Fruit fly (Drosophila melanogaster) whole organism, adult: ENCODE results near the gene RpS30.

ENCODE experiments used
- CG11617 ChIP-seq: fragments of 200-800 bp; sonication (Bioruptor generic); optimal IDR thresholded peaks from 2 replicates; lab custom pipeline; 2017; ENCODE audit warnings: mild to moderate bottlenecking, missing biosample characterization, missing genetic modification reagents, missing genetic modification characterization
- CG12768 ChIP-seq: fragments of 200-800 bp; sonication (Bioruptor generic); optimal IDR thresholded peaks from 2 replicates; lab custom pipeline; 2017; ENCODE audit warnings: missing biosample characterization, missing genetic modification characterization, mild to moderate bottlenecking, moderate library complexity, missing genetic modification reagents
- CG14711 ChIP-seq: fragments of 200-800 bp; sonication (Bioruptor generic); optimal IDR thresholded peaks from 2 replicates; lab custom pipeline; 2018; ENCODE audit warnings: missing biosample characterization, mild to moderate bottlenecking, missing genetic modification characterization, moderate library complexity
- CG1620 ChIP-seq: fragments of 200-800 bp; sonication (Bioruptor generic); optimal IDR thresholded peaks from 2 replicates; lab custom pipeline; 2016; ENCODE audit warnings: missing biosample characterization, missing genetic modification characterization
- CG33017 ChIP-seq: fragments of 200-800 bp; sonication (Bioruptor generic); optimal IDR thresholded peaks from 2 replicates; lab custom pipeline; 2018; ENCODE audit warnings: missing biosample characterization, mild to moderate bottlenecking, missing genetic modification characterization, moderate library complexity
- CG5204 ChIP-seq: fragments of 200-800 bp; sonication (Bioruptor generic); optimal IDR thresholded peaks from 2 replicates; lab custom pipeline; 2016; ENCODE audit warnings: missing biosample characterization, missing genetic modification characterization
- CG7045 ChIP-seq: fragments of 200-800 bp; sonication (Bioruptor generic); optimal IDR thresholded peaks from 2 replicates; lab custom pipeline; 2017; ENCODE audit warnings: missing biosample characterization, mild to moderate bottlenecking, missing genetic modification characterization
- CG7101 ChIP-seq: fragments of 200-800 bp; sonication (Bioruptor generic); optimal IDR thresholded peaks from 2 replicates; lab custom pipeline; 2018; ENCODE audit warnings: missing biosample characterization, mild to moderate bottlenecking, missing genetic modification characterization, moderate library complexity
- Clk ChIP-seq: fragments of 200-800 bp; sonication (Bioruptor generic); optimal IDR thresholded peaks from 2 replicates; lab custom pipeline; 2017; ENCODE audit warnings: missing biosample characterization, missing genetic modification characterization
- Crg-1 ChIP-seq: fragments of 200-800 bp; sonication (Bioruptor generic); optimal IDR thresholded peaks from 2 replicates; lab custom pipeline; 2016; ENCODE audit warnings: missing biosample characterization, missing genetic modification characterization
- Hr96 ChIP-seq: fragments of 200-800 bp; sonication (Bioruptor generic); optimal IDR thresholded peaks from 2 replicates; lab custom pipeline; 2016; ENCODE audit warnings: missing biosample characterization, missing genetic modification characterization
- Mnt ChIP-seq: fragments of 200-800 bp; sonication (Bioruptor generic); optimal IDR thresholded peaks from 2 replicates; lab custom pipeline; 2016; ENCODE audit warnings: missing biosample characterization, mild to moderate bottlenecking, missing genetic modification characterization
- bab1 ChIP-seq: fragments of 200-800 bp; sonication (Bioruptor generic); optimal IDR thresholded peaks from 3 replicates; lab custom pipeline; 2019; ENCODE audit warnings: missing biosample characterization, mild to moderate bottlenecking, missing genetic modification characterization, moderate library complexity
- cic ChIP-seq: fragments of 200-800 bp; sonication (Bioruptor generic); optimal IDR thresholded peaks from 2 replicates; lab custom pipeline; 2017; ENCODE audit warnings: missing biosample characterization, mild to moderate bottlenecking, missing genetic modification characterization, moderate library complexity
- cnc ChIP-seq, 2 experiments: fragments of >200 bp; optimal IDR thresholded peaks; 2 replicates each; lab custom pipeline; 2017
- kay ChIP-seq: fragments of 200-800 bp; sonication (Bioruptor generic); peaks from one replicate; lab custom pipeline; 2016; ENCODE audit warnings: missing biosample characterization, missing genetic modification characterization, borderline replicate concordance
- ovo ChIP-seq: fragments of 200-800 bp; sonication (Bioruptor generic); optimal IDR thresholded peaks from 2 replicates; lab custom pipeline; 2016; ENCODE audit warnings: missing biosample characterization, missing genetic modification characterization
- pad ChIP-seq: fragments of 200-800 bp; sonication (Bioruptor generic); optimal IDR thresholded peaks from 3 replicates; lab custom pipeline; 2017; ENCODE audit warnings: missing biosample characterization, missing genetic modification characterization, mild to moderate bottlenecking, moderate library complexity, missing genetic modification reagents
- tj ChIP-seq: fragments of 200-800 bp; sonication (Bioruptor generic); optimal IDR thresholded peaks from 3 replicates; lab custom pipeline; 2017; ENCODE audit warnings: missing biosample characterization, mild to moderate bottlenecking, missing genetic modification characterization, moderate library complexity
- toe ChIP-seq: fragments of 200-800 bp; sonication (Bioruptor generic); optimal IDR thresholded peaks from 2 replicates; lab custom pipeline; 2016; ENCODE audit warnings: missing biosample characterization, missing genetic modification characterization

The RpS30 gene

dm6 chr3R:20823704-20824454 is 26.4 kb upstream of the RpS30 start, which contains the start of gene CG17272:
CG17272 (minus strand) TSS chr3R:20824239.
- peak; percentile 27 for TF ChIP-seq Mnt
- TF ChIP-seq CG1620 (GFP tag; lab: Kevin White, UChicago): no peak
- peak; percentile 1 for TF ChIP-seq CG33017

- TF ChIP-seq ovo (GFP tag; lab: Kevin White, UChicago): no peak
- peak in 1 of 2 experiments; percentile 23 for TF ChIP-seq cnc (optimal IDR thresholded peaks at IDR 0.05; lab: Kevin White, UChicago)
- no peak for TF ChIP-seq CG7101 (tag; lab: Kevin White, UChicago)
- TF ChIP-seq Crg-1 (GFP tag; lab: Kevin White, UChicago): no peak
- TF ChIP-seq cic (GFP tag; lab: Kevin White, UChicago): peak; percentile 35
- no peak for TF ChIP-seq tj (GFP tag; lab: Kevin White, UChicago)
- TF ChIP-seq CG11617 (GFP tag; lab: Kevin White, UChicago): no peak
- no peak for TF ChIP-seq bab1 (GFP tag; lab: Kevin White, UChicago)
- TF ChIP-seq CG33017: no peak
- no peak for TF ChIP-seq kay (GFP tag; lab: Kevin White, UChicago)
- TF ChIP-seq CG1620 (GFP tag; lab: Kevin White, UChicago): no peak
- TF ChIP-seq CG5204 (GFP tag; lab: Kevin White, UChicago): no peak
- TF ChIP-seq CG14711 (tag; lab: Kevin White, UChicago): no peak
- TF ChIP-seq CG12768 (GFP tag; lab: Kevin White, UChicago): peak; percentile 32
- TF ChIP-seq Clk (GFP tag; lab: Kevin White, UChicago): no peak
- peak; percentile 2 for TF ChIP-seq CG7045 (GFP tag; lab: Kevin White, UChicago)
- no peak for TF ChIP-seq pad
- no peak for TF ChIP-seq toe
- no peak for TF ChIP-seq Hr96 (GFP tag; lab: Kevin White, UChicago)
Observed at dm6 chr3R:20826929-20827328, 23.4 kb upstream of the RpS30 start.

dm6 chr3R:20828520-20829415 is 21.5 kb upstream of the RpS30 start:
- TF ChIP-seq CG12768 (GFP tag; lab: Kevin White, UChicago) (no peak), Mnt (peak; percentile 14), cic (GFP tag; lab: Kevin White, UChicago) (peak; percentile 39), CG33017 (no peak), tj (GFP tag; lab: Kevin White, UChicago) (peak; percentile 94), Crg-1 (GFP tag; lab: Kevin White, UChicago) (peak; percentile 45)

dm6 chr3R:20829416-20830131 is 20.7 kb upstream of the RpS30 start:
- TF ChIP-seq CG33017: no peak
- peak; percentile 54 for TF ChIP-seq cic (GFP tag; lab: Kevin White, UChicago)
- TF ChIP-seq Mnt: peak; percentile 98
- TF ChIP-seq CG5204 (GFP tag; lab: Kevin White, UChicago): no peak
- TF ChIP-seq tj (GFP tag; lab: Kevin White, UChicago): peak; percentile 89
- TF ChIP-seq Crg-1 (GFP tag; lab: Kevin White, UChicago): no peak
- no peak for TF ChIP-seq CG1620 (GFP tag; lab: Kevin White, UChicago)
- peak; percentile 3 for TF ChIP-seq CG12768 (GFP tag; lab: Kevin White, UChicago)
- peak; percentile 8 for TF ChIP-seq Clk (GFP tag; lab: Kevin White, UChicago)
- no peak for TF ChIP-seq CG7101 (tag; lab: Kevin White, UChicago)
- no peak for TF ChIP-seq cnc (optimal IDR thresholded peaks at IDR 0.05; lab: Kevin White, UChicago)
- no peak for TF ChIP-seq ovo (GFP tag; lab: Kevin White, UChicago)
- no peak for TF ChIP-seq pad
- TF ChIP-seq kay (GFP tag; lab: Kevin White, UChicago): peak; percentile 35
- peak; percentile 11 for TF ChIP-seq CG7045 (GFP tag; lab: Kevin White, UChicago)
- TF ChIP-seq bab1 (GFP tag; lab: Kevin White, UChicago): no peak
- no peak for TF ChIP-seq toe
- TF ChIP-seq CG11617 (GFP tag; lab: Kevin White, UChicago): peak; percentile 30
- no peak for TF ChIP-seq CG14711 (tag; lab: Kevin White, UChicago)
- no peak for TF ChIP-seq Hr96 (GFP tag; lab: Kevin White, UChicago)

- peak; percentile 40 for TF ChIP-seq CG7101 (tag; lab: Kevin White, UChicago)
- no peak for TF ChIP-seq Clk (GFP tag; lab: Kevin White, UChicago)
- peak; percentile 40 for TF ChIP-seq Hr96 (GFP tag; lab: Kevin White, UChicago)
- peak; percentile 32 for TF ChIP-seq ovo (GFP tag; lab: Kevin White, UChicago)
- TF ChIP-seq tj (GFP tag; lab: Kevin White, UChicago): no peak
- TF ChIP-seq Crg-1 (GFP tag; lab: Kevin White, UChicago): peak; percentile 72
- TF ChIP-seq CG14711 (tag; lab: Kevin White, UChicago): no peak
- peak; percentile 24 for TF ChIP-seq CG33017
- no peak for TF ChIP-seq cnc (optimal IDR thresholded peaks at IDR 0.05; lab: Kevin White, UChicago)
- TF ChIP-seq CG7045 (GFP tag; lab: Kevin White, UChicago): peak; percentile 12
- TF ChIP-seq pad: no peak
- peak; percentile 69 for TF ChIP-seq Mnt
- TF ChIP-seq cic (GFP tag; lab: Kevin White, UChicago): peak; percentile 6
- TF ChIP-seq CG12768 (GFP tag; lab: Kevin White, UChicago): peak; percentile 31
- TF ChIP-seq CG5204 (GFP tag; lab: Kevin White, UChicago): no peak
- no peak for TF ChIP-seq toe
- TF ChIP-seq bab1 (GFP tag; lab: Kevin White, UChicago): peak; percentile 8
- TF ChIP-seq CG1620 (GFP tag; lab: Kevin White, UChicago): peak; percentile 69
- no peak for TF ChIP-seq kay (GFP tag; lab: Kevin White, UChicago)
- TF ChIP-seq CG11617 (GFP tag; lab: Kevin White, UChicago): peak; percentile 64
Observed at dm6 chr3R:20830153-20830695, 20.1 kb upstream of the RpS30 start, which contains the start of gene Adss. Adss (minus strand) TSS chr3R:20830580.
